Worm (Caenorhabditis elegans) whole organism, young adult: ENCODE data around the gene vglu-2.

Source experiments
- B0019.2 ChIP-seq: fragments of 200-800 bp; sonication (Bioruptor generic); conservative IDR thresholded peaks from 2 replicates; pipeline ENCODE4 v1.3.6; 2022; ENCODE audit warnings: missing genetic modification reagents, missing genetic modification characterization, missing compliant biosample characterization
- B0261.1 ChIP-seq: sonication (generic microtip); optimal IDR thresholded peaks from 2 replicates; lab custom pipeline; 2016; ENCODE audit warnings: mild to moderate bottlenecking, missing genetic modification characterization, moderate library complexity, missing compliant biosample characterization
- D2030.7 ChIP-seq: fragments of 200-800 bp; sonication (Bioruptor generic); IDR thresholded peaks from 2 replicates; pipeline ENCODE4 v1.3.6; 2022; ENCODE audit warnings: missing genetic modification reagents, missing genetic modification characterization, missing compliant biosample characterization
- F22D6.2 ChIP-seq: sonication (generic microtip); optimal IDR thresholded peaks from 2 replicates; lab custom pipeline; 2016; ENCODE audit warnings: mild to moderate bottlenecking, missing genetic modification characterization, missing compliant biosample characterization
- F39B2.1 ChIP-seq: fragments of 200-800 bp; sonication (Bioruptor generic); IDR thresholded peaks from 2 replicates; pipeline ENCODE4 v1.3.6; 2022; ENCODE audit warnings: missing genetic modification reagents, missing genetic modification characterization, missing compliant biosample characterization
- F57A8.1 ChIP-seq: fragments of 200-800 bp; sonication (Bioruptor generic); optimal IDR thresholded peaks from 2 replicates; lab custom pipeline; 2018; ENCODE audit warnings: mild to moderate bottlenecking, missing genetic modification characterization, moderate library complexity, missing compliant biosample characterization
- F57C9.4 ChIP-seq: sonication (generic microtip); optimal IDR thresholded peaks from 2 replicates; lab custom pipeline; 2017; ENCODE audit warnings: mild to moderate bottlenecking, missing genetic modification characterization, missing compliant biosample characterization
- K11D2.4 ChIP-seq: fragments of 200-800 bp; sonication (Bioruptor generic); IDR thresholded peaks from 2 replicates; pipeline ENCODE4 v1.3.6; 2022; ENCODE audit warnings: missing genetic modification reagents, missing genetic modification characterization, missing compliant biosample characterization
- Y53G8AR.9 ChIP-seq: fragments of 200-800 bp; sonication (Bioruptor generic); conservative IDR thresholded peaks from 2 replicates; pipeline ENCODE4 v1.3.6; 2022; ENCODE audit warnings: missing genetic modification reagents, missing genetic modification characterization, missing compliant biosample characterization
- ama-1 ChIP-seq, 3 experiments: fragments of 150-350 bp in 1 of 3; sonication (generic microtip) in 2 of 3; optimal IDR thresholded peaks; 2 replicates each; lab custom pipeline; 2014 to 2018; ENCODE audit warnings: missing biosample characterization in 2 of 3, missing genetic modification characterization in 2 of 3, missing genetic modification reagents in 2 of 3
- attf-5 ChIP-seq: fragments of 200-800 bp; sonication (Bioruptor generic); optimal IDR thresholded peaks from 2 replicates; lab custom pipeline; 2018; ENCODE audit warnings: mild to moderate bottlenecking, missing genetic modification characterization, missing compliant biosample characterization
- cebp-2 ChIP-seq: fragments of 200-800 bp; sonication (Bioruptor generic); IDR thresholded peaks from 2 replicates; pipeline ENCODE4 v1.3.6; 2022; ENCODE audit warnings: missing genetic modification characterization, missing compliant biosample characterization
- ceh-40 ChIP-seq: fragments of 200-800 bp; sonication (Bioruptor generic); IDR thresholded peaks from 2 replicates; pipeline ENCODE4 v1.3.6; 2022; ENCODE audit warnings: missing genetic modification characterization, missing compliant biosample characterization
- egl-44 ChIP-seq: fragments of 200-800 bp; sonication (Bioruptor generic); IDR thresholded peaks from 2 replicates; pipeline ENCODE4 v1.3.6; 2022; ENCODE audit warnings: missing genetic modification reagents, missing genetic modification characterization, missing compliant biosample characterization
- egrh-3 ChIP-seq: fragments of 200-800 bp; sonication (Bioruptor generic); IDR thresholded peaks from 2 replicates; pipeline ENCODE4 v1.3.6; 2022; ENCODE audit warnings: missing genetic modification reagents, missing genetic modification characterization, missing compliant biosample characterization
- gei-17 ChIP-seq: fragments of 200-800 bp; sonication (Bioruptor generic); optimal IDR thresholded peaks from 2 replicates; lab custom pipeline; 2018; ENCODE audit warnings: mild to moderate bottlenecking, missing genetic modification characterization, missing compliant biosample characterization
- lin-35 ChIP-seq, 3 experiments: fragments of 150-350 bp in 2 of 3; sonication (generic microtip) in 1 of 3; optimal IDR thresholded peaks; 2 replicates each; lab custom pipeline; 2014 to 2018; ENCODE audit warnings: missing biosample characterization in 3 of 3, missing genetic modification characterization in 3 of 3, missing genetic modification reagents in 3 of 3
- lin-40 ChIP-seq: sonication (generic microtip); optimal IDR thresholded peaks from 2 replicates; lab custom pipeline; 2016; ENCODE audit warnings: missing genetic modification characterization, mild to moderate bottlenecking, missing compliant biosample characterization, missing genotype, missing genetic modification reagents
- lin-54 ChIP-seq: fragments of 200-800 bp; sonication (Bioruptor generic); optimal IDR thresholded peaks from 2 replicates; lab custom pipeline; 2018; ENCODE audit warnings: mild to moderate bottlenecking, missing genetic modification characterization, missing compliant biosample characterization
- lsl-1 ChIP-seq: fragments of 200-800 bp; sonication (Bioruptor generic); optimal IDR thresholded peaks from 2 replicates; lab custom pipeline; 2018; ENCODE audit warnings: mild to moderate bottlenecking, missing genetic modification characterization, moderate library complexity, missing compliant biosample characterization
- madf-10 ChIP-seq: sonication (generic microtip); optimal IDR thresholded peaks from 2 replicates; lab custom pipeline; 2016; ENCODE audit warnings: mild to moderate bottlenecking, missing genetic modification characterization, missing compliant biosample characterization
- madf-3 ChIP-seq: fragments of 200-800 bp; sonication (Bioruptor generic); IDR thresholded peaks from 2 replicates; pipeline ENCODE4 v1.3.6; 2022; ENCODE audit warnings: missing genetic modification reagents, missing genetic modification characterization, missing compliant biosample characterization
- mxl-1 ChIP-seq: sonication (generic microtip); optimal IDR thresholded peaks from 2 replicates; lab custom pipeline; 2016; ENCODE audit warnings: missing genetic modification characterization, missing compliant biosample characterization
- nfya-2 ChIP-seq: fragments of 200-800 bp; sonication (Bioruptor generic); IDR thresholded peaks from 2 replicates; pipeline ENCODE4 v1.3.6; 2022; ENCODE audit warnings: missing genetic modification reagents, missing genetic modification characterization, missing compliant biosample characterization
- nfyb-1 ChIP-seq: fragments of 200-800 bp; sonication (Bioruptor generic); IDR thresholded peaks from 2 replicates; pipeline ENCODE4 v1.3.6; 2022; ENCODE audit warnings: missing genetic modification reagents, missing genetic modification characterization, missing compliant biosample characterization
- pbrm-1 ChIP-seq: fragments of 200-800 bp; sonication (Bioruptor generic); IDR thresholded peaks from 2 replicates; pipeline ENCODE4 v1.3.6; 2022; ENCODE audit warnings: missing genetic modification reagents, missing genetic modification characterization, missing compliant biosample characterization
- rcor-1 ChIP-seq: fragments of 200-800 bp; sonication (Bioruptor generic); IDR thresholded peaks from 2 replicates; pipeline ENCODE4 v1.3.6; 2022; ENCODE audit warnings: missing genetic modification reagents, missing genetic modification characterization, missing compliant biosample characterization
- repo-1 ChIP-seq: sonication (generic microtip); optimal IDR thresholded peaks from 2 replicates; lab custom pipeline; 2017; ENCODE audit warnings: mild to moderate bottlenecking, missing genetic modification characterization, missing compliant biosample characterization
- sdz-38 ChIP-seq: sonication (generic microtip); optimal IDR thresholded peaks from 2 replicates; lab custom pipeline; 2016; ENCODE audit warnings: missing genotype, missing genetic modification characterization, missing compliant biosample characterization
- snpc-4 ChIP-seq, 5 experiments: fragments of 150-350 bp in 1 of 5; sonication (generic microtip) in 4 of 5; optimal IDR thresholded peaks; 2 replicates each; lab custom pipeline; 2014 to 2018; ENCODE audit warnings: missing genetic modification characterization in 5 of 5, missing biosample characterization in 3 of 5, antibody characterized with exemption in 2 of 5, mild to moderate bottlenecking in 2 of 5, missing compliant biosample characterization in 2 of 5, missing genotype in 2 of 5, moderate library complexity in 2 of 5, missing genetic modification reagents in 1 of 5
- somi-1 ChIP-seq: fragments of 200-800 bp; sonication (Bioruptor generic); optimal IDR thresholded peaks from 2 replicates; lab custom pipeline; 2018; ENCODE audit warnings: mild to moderate bottlenecking, missing genetic modification characterization, missing compliant biosample characterization
- tlf-1 ChIP-seq: fragments of 200-800 bp; sonication (Bioruptor generic); optimal IDR thresholded peaks from 2 replicates; lab custom pipeline; 2018; ENCODE audit warnings: mild to moderate bottlenecking, missing genetic modification characterization, missing compliant biosample characterization
- unc-62 ChIP-seq: fragments of 150-350 bp; optimal IDR thresholded peaks from 2 replicates; lab custom pipeline; 2014; ENCODE audit warnings: missing biosample characterization, missing genetic modification reagents, missing genetic modification characterization
- xnd-1 ChIP-seq: sonication (generic microtip); optimal IDR thresholded peaks from 2 replicates; lab custom pipeline; 2016; ENCODE audit warnings: missing genotype, missing genetic modification reagents, missing genetic modification characterization, missing compliant biosample characterization
- zim-3 ChIP-seq: sonication (generic microtip); optimal IDR thresholded peaks from 2 replicates; lab custom pipeline; 2017; ENCODE audit warnings: mild to moderate bottlenecking, missing genetic modification characterization, moderate library complexity, missing compliant biosample characterization
- ztf-18 ChIP-seq: sonication (generic microtip); optimal IDR thresholded peaks from 2 replicates; lab custom pipeline; 2016; ENCODE audit warnings: missing genotype, mild to moderate bottlenecking, missing genetic modification characterization, missing compliant biosample characterization
- ztf-28 ChIP-seq: fragments of 200-800 bp; sonication (Bioruptor generic); IDR thresholded peaks from 2 replicates; pipeline ENCODE4 v1.3.6; 2022; ENCODE audit warnings: missing genetic modification reagents, missing genetic modification characterization, missing compliant biosample characterization

vglu-2 gene

DNA sequence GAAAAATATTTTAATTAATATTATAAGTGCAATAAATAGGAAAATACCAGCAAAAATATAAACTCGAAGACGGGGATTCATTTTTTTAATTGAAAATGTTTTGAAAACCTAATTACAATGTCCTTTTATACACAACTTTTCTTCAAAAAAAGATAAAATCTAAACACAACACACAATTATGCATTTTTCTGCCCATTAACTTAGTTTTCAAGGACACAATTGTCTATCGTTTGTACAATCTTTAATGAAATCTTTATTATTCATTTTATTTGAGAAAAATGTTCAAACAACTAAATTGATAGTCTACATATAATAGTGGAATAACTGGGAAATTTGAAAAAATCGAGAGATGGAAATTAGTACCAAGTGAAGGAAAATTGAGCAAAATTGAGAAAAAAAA is 11.1 kb downstream of the vglu-2 start, which contains the start of gene T07A5.1:
TSS of gene T07A5.1 (minus strand) at position 149 of the 400 bp plus-strand sequence.
- TF ChIP-seq nfyb-1 (GFP tag; lab: Robert Waterston, UW) (no peak), somi-1 (GFP tag; lab: Kevin White, UChicago) (no peak), egl-44 (GFP tag; lab: Robert Waterston, UW) (no peak), ztf-28 (no peak), lsl-1 (GFP tag; lab: Kevin White, UChicago) (no peak), sdz-38 (no peak), ama-1 (optimal IDR thresholded peaks at IDR 0.05; lab: Kevin White, UChicago) (no peak), ama-1 (GFP tag; optimal IDR thresholded peaks at IDR 0.05; lab: Kevin White, UChicago) (no peak), K11D2.4 (GFP tag; lab: Robert Waterston, UW) (no peak), ceh-40 (GFP tag; lab: Robert Waterston, UW) (no peak), lin-40 (tag; lab: Kevin White, UChicago) (no peak), snpc-4 (GFP tag; optimal IDR thresholded peaks at IDR 0.05; lab: Kevin White, UChicago) (no peak), snpc-4 (tag; optimal IDR thresholded peaks at IDR 0.05; lab: Kevin White, UChicago) (no peak), madf-10 (no peak), pbrm-1 (no peak), tlf-1 (no peak), F39B2.1 (GFP tag; lab: Robert Waterston, UW) (no peak), lin-54 (GFP tag; lab: Kevin White, UChicago) (no peak), lin-35 (GFP tag; optimal IDR thresholded peaks at IDR 0.05; lab: Kevin White, UChicago) (no peak), zim-3 (tag; lab: Kevin White, UChicago) (no peak), repo-1 (no peak), gei-17 (no peak)

DNA sequence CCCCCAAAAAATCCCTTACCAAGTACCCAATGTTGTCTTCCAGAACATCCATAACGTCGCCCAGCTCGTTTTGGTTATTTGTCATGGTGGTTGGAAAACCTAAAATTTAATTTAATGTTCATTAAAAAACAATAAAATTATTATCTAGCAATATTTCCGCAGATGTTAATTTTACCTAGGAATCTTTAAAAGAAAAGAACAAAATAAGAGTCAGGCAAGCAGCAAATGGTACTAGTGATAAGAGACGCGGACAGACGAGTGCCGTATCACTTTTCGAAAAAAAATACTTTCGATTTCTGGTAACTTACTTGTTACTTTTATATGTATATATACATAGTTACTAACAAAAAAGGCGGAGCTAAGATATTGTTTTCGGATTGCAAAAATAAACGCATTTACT is 16.1 kb downstream of the vglu-2 start, which contains the start of gene T07A5.7:
TSS of gene T07A5.7 (minus strand) at position 101 of the 400 bp plus-strand sequence.
- TF ChIP-seq B0019.2 (GFP tag; lab: Robert Waterston, UW) (no peak), F57A8.1 (GFP tag; lab: Kevin White, UChicago) (no peak), mxl-1 (tag; lab: Kevin White, UChicago) (no peak), D2030.7 (GFP tag; lab: Robert Waterston, UW) (no peak), xnd-1 (tag; lab: Kevin White, UChicago) (no peak), madf-3 (GFP tag; lab: Robert Waterston, UW) (no peak), snpc-4 (GFP tag; optimal IDR thresholded peaks at IDR 0.05; lab: Kevin White, UChicago) (no peak), snpc-4 (tag; optimal IDR thresholded peaks at IDR 0.05; lab: Kevin White, UChicago) (no peak), F57C9.4 (tag; lab: Kevin White, UChicago) (no peak), attf-5 (GFP tag; lab: Kevin White, UChicago) (no peak), ama-1 (optimal IDR thresholded peaks at IDR 0.05; lab: Kevin White, UChicago) (no peak), ama-1 (GFP tag; optimal IDR thresholded peaks at IDR 0.05; lab: Kevin White, UChicago) (no peak), unc-62 (GFP tag; lab: Kevin White, UChicago) (no peak), cebp-2 (GFP tag; lab: Robert Waterston, UW) (no peak), B0261.1 (tag; lab: Kevin White, UChicago) (no peak), F22D6.2 (tag; lab: Kevin White, UChicago) (no peak), zim-3 (tag; lab: Kevin White, UChicago) (no peak), Y53G8AR.9 (GFP tag; lab: Robert Waterston, UW) (no peak), egrh-3 (GFP tag; lab: Robert Waterston, UW) (no peak), ztf-18 (no peak), rcor-1 (GFP tag; lab: Robert Waterston, UW) (no peak), nfya-2 (no peak)
